Worm (Caenorhabditis elegans): ENCODE results near the gene Y46G5A.36.

Gene Y46G5A.36

ce11 chrII:12826752-12827151 is 3.3 kb downstream of the Y46G5A.36 start, which contains the start of gene Y46G5A.38 (continued):
- TF ChIP-seq chd-7 (tag; optimal IDR thresholded peaks at IDR 0.05) = no peak
- no peak for TF ChIP-seq C17E4.6 (GFP tag; IDR thresholded peaks at IDR 0.05)

DNA sequence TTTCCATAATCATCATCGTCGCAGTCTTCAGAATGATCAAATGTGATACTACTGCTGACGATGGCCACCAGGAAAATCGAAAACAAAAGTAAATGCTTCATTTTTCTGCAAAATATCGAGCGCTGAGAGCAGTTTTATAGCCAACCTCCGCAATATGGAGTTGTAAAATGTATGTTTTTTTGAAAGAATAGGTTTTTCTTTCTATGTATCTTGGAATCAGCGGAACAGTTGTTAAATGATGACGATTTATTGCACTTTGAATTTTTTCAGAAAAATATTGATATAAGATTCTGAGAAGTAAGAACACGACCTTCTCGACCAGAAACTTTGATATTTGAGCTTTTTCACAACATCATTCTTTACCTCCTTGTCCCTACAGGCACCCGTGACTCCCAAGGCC is 5.4 kb downstream of the Y46G5A.36 start, which contains the start of gene Y46G5A.23:
Gene Y46G5A.23, minus strand, starts transcription at position 101 of the 400 bp plus-strand sequence.
- TF ChIP-seq nfyb-1 (GFP tag; IDR thresholded peaks at IDR 0.05) (no peak), F33H1.4 (GFP tag; IDR thresholded peaks at IDR 0.05) (no peak), hmg-1.2 (GFP tag; IDR thresholded peaks at IDR 0.05) (no peak), F57A8.1 (GFP tag; optimal IDR thresholded peaks at IDR 0.05) (no peak), aptf-2 (GFP tag; conservative IDR thresholded peaks at IDR 0.05) (no peak), B0019.2 (GFP tag; conservative IDR thresholded peaks at IDR 0.05) (no peak), rcor-1 (GFP tag; IDR thresholded peaks at IDR 0.05) (no peak), nhr-80 (tag; optimal IDR thresholded peaks at IDR 0.05) (no peak), madf-8 (GFP tag; conservative IDR thresholded peaks at IDR 0.05) (no peak), zfh-2 (GFP tag; conservative IDR thresholded peaks at IDR 0.05) (no peak), ztf-28 (GFP tag; IDR thresholded peaks at IDR 0.05) (no peak), lir-1 (GFP tag; conservative IDR thresholded peaks at IDR 0.05) (no peak), repo-1 (tag; optimal IDR thresholded peaks at IDR 0.05) (no peak), Y79H2A.3 (GFP tag; conservative IDR thresholded peaks at IDR 0.05) (no peak), Y95B8A.8 (GFP tag; IDR thresholded peaks at IDR 0.05) (no peak)

DNA sequence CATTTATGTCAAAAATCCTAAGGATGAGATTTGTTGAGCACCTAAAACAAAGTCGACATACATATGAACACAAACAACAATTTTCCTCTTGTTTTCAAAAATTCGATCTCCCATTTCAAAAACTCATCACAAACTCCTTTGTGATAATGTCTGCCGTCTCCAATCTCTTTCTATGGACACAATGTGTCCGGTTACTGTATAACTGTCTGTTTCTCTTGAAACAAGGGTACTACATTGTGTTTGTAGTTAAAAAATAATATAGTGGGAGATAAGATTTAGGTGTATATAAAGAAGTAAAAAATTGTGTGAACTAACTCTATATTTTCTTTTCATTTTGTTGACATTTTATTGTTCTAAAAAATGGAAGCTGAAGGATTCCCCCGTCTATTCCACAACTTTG is 6.9 kb downstream of the Y46G5A.36 start, which contains the start of gene bcmo-1:
Gene bcmo-1, plus strand, starts transcription at position 330 of the 400 bp plus-strand sequence.
- TF ChIP-seq hrde-1 (tag; optimal IDR thresholded peaks at IDR 0.05; ENCODE audit: borderline replicate concordance) (no peak), hmg-1.2 (GFP tag; IDR thresholded peaks at IDR 0.05) (peak; percentile 37; the same call in 1 of the 2 replicates)

ce11 chrII:12840057-12840456 is 16.6 kb downstream of the Y46G5A.36 start, which contains the start of gene lgc-35:
lgc-35 (minus strand) TSS chrII:12840157.
- TF ChIP-seq aptf-3 (GFP tag; IDR thresholded peaks at IDR 0.05) (no peak), nfya-2 (GFP tag; IDR thresholded peaks at IDR 0.05) (no peak), ceh-79 (tag; optimal IDR thresholded peaks at IDR 0.05) (no peak), nhr-179 (tag; optimal IDR thresholded peaks at IDR 0.05) (no peak), bed-1 (GFP tag; IDR thresholded peaks at IDR 0.05) (no peak), cebp-2 (GFP tag; IDR thresholded peaks at IDR 0.05) (no peak), T07F8.4 (tag; optimal IDR thresholded peaks at IDR 0.05) (no peak)

DNA sequence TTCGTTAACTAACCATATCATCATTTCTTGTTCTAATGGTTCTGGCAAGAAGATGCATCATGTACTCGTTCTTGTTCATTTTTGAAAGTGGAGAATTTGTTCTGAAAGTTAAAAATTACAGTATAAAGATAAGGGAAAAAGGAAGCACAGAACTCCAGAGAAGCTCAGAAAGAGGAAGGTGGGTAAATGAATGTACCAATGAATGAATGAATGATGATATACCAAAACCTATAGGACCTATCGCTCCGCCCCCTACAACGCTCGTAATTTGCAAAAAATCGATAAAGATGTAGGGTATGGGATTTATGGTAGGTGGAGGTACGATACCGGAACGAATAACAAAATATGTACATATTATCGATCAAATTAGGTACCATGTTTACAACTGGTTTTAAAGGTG is 24.3 kb downstream of the Y46G5A.36 start, which contains the start of gene pes-10:
Gene pes-10, minus strand, starts transcription at position 101 of the 400 bp plus-strand sequence.
- no peak for TF ChIP-seq madf-3 (GFP tag; IDR thresholded peaks at IDR 0.05)
- no peak for TF ChIP-seq K12H6.12 (tag; optimal IDR thresholded peaks at IDR 0.05)
- no peak for TF ChIP-seq egl-18 (GFP tag; IDR thresholded peaks at IDR 0.05)
- TF ChIP-seq ztf-28 (GFP tag; IDR thresholded peaks at IDR 0.05) = no peak
- no peak for TF ChIP-seq madf-10 (tag; optimal IDR thresholded peaks at IDR 0.05)
- TF ChIP-seq B0019.2 (GFP tag; conservative IDR thresholded peaks at IDR 0.05) = no peak
- no peak for TF ChIP-seq gei-17 (GFP tag; optimal IDR thresholded peaks at IDR 0.05)
- TF ChIP-seq die-1 (tag; optimal IDR thresholded peaks at IDR 0.05) = no peak
- TF ChIP-seq hlh-26 (GFP tag; conservative IDR thresholded peaks at IDR 0.05) = no peak
- no peak for TF ChIP-seq hmg-20 (GFP tag; IDR thresholded peaks at IDR 0.05)
- TF ChIP-seq Y53F4B.3 (GFP tag; IDR thresholded peaks at IDR 0.05) = no peak
- TF ChIP-seq cebp-2 (GFP tag; IDR thresholded peaks at IDR 0.05) = no peak
- no peak for TF ChIP-seq ceh-79 (tag; optimal IDR thresholded peaks at IDR 0.05)
- no peak for TF ChIP-seq F52B5.7 (tag; optimal IDR thresholded peaks at IDR 0.05)
- TF ChIP-seq T07F8.4 (tag; optimal IDR thresholded peaks at IDR 0.05) = no peak
- no peak for TF ChIP-seq F57A8.1 (GFP tag; optimal IDR thresholded peaks at IDR 0.05)
- no peak for TF ChIP-seq bed-1 (GFP tag; IDR thresholded peaks at IDR 0.05)
- no peak for TF ChIP-seq aptf-3 (GFP tag; IDR thresholded peaks at IDR 0.05)
- TF ChIP-seq xnd-1 (tag; optimal IDR thresholded peaks at IDR 0.05) = no peak
- TF ChIP-seq lin-54 (GFP tag; optimal IDR thresholded peaks at IDR 0.05) = no peak

Data from whole organism, young adult.